Worm (Caenorhabditis elegans) whole organism, L4 larva: ENCODE results near the gene B0228.7.
A peak's percentile ranks its signal among the peaks of the same experiment; 100 is the strongest.

ENCODE experiments used
- F26F4.8 ChIP-seq: fragments of 200-800 bp; sonication (Bioruptor generic); conservative IDR thresholded peaks from 2 replicates; pipeline ENCODE4 v1.3.6; 2022; ENCODE audit warnings: missing genetic modification characterization, missing compliant biosample characterization
- F49E8.2 ChIP-seq: sonication (generic microtip); optimal IDR thresholded peaks from 2 replicates; lab custom pipeline; 2016; ENCODE audit warnings: missing compliant biosample characterization, mild to moderate bottlenecking, missing genetic modification characterization, borderline replicate concordance
- T20F7.1 ChIP-seq: fragments of 200-800 bp; sonication (Bioruptor generic); optimal IDR thresholded peaks from 2 replicates; lab custom pipeline; 2018; ENCODE audit warnings: mild to moderate bottlenecking, missing genetic modification characterization, missing compliant biosample characterization
- Y105C5A.15 ChIP-seq: fragments of 200-800 bp; sonication (Bioruptor generic); IDR thresholded peaks from 2 replicates; pipeline ENCODE4 v1.3.6; 2022; ENCODE audit warnings: missing genetic modification characterization, missing compliant biosample characterization
- Y5F2A.4 ChIP-seq: fragments of 200-800 bp; sonication (Bioruptor generic); optimal IDR thresholded peaks from 2 replicates; lab custom pipeline; 2018; ENCODE audit warnings: mild to moderate bottlenecking, missing genetic modification characterization, missing compliant biosample characterization
- ZK546.5 ChIP-seq, 2 experiments: sonication (generic microtip); optimal IDR thresholded peaks; 2 replicates each; lab custom pipeline; 2017; ENCODE audit warnings: missing biosample characterization in 2 of 2, missing genetic modification characterization in 2 of 2
- aha-1 ChIP-seq: fragments of 150-350 bp; peaks from one replicate; lab custom pipeline; 2014; ENCODE audit warnings: missing biosample characterization, missing genetic modification characterization
- aly-2 ChIP-seq: sonication (generic microtip); optimal IDR thresholded peaks from 2 replicates; lab custom pipeline; 2018; ENCODE audit warnings: missing biosample characterization, missing genetic modification characterization
- arid-1 ChIP-seq: fragments of 200-800 bp; sonication (Bioruptor generic); conservative IDR thresholded peaks from 2 replicates; pipeline ENCODE4 v1.3.6; 2022; ENCODE audit warnings: missing genetic modification reagents, missing genetic modification characterization, missing compliant biosample characterization
- attf-4 ChIP-seq: sonication (generic microtip); optimal IDR thresholded peaks from 3 replicates; lab custom pipeline; 2017; ENCODE audit warnings: missing biosample characterization, missing genetic modification characterization
- ceh-28 ChIP-seq: fragments of 150-350 bp; optimal IDR thresholded peaks from 2 replicates; lab custom pipeline; 2014; ENCODE audit warnings: missing biosample characterization, missing genetic modification reagents, missing genetic modification characterization
- ceh-32 ChIP-seq: sonication (generic microtip); optimal IDR thresholded peaks from 2 replicates; lab custom pipeline; 2016; ENCODE audit warnings: mild to moderate bottlenecking, missing genetic modification characterization, missing compliant biosample characterization; ENCODE audit not compliant: poor library complexity
- ceh-82 ChIP-seq: sonication (generic microtip); optimal IDR thresholded peaks from 2 replicates; lab custom pipeline; 2017; ENCODE audit warnings: missing biosample characterization, missing genetic modification characterization
- cey-2 ChIP-seq: sonication (generic microtip); optimal IDR thresholded peaks from 3 replicates; lab custom pipeline; 2017; ENCODE audit warnings: missing genetic modification characterization, mild to moderate bottlenecking, missing compliant biosample characterization, antibody characterized with exemption, borderline replicate concordance; ENCODE audit not compliant: insufficient read depth
- ctbp-1 ChIP-seq: fragments of 200-800 bp; sonication (Bioruptor generic); IDR thresholded peaks from 2 replicates; pipeline ENCODE4 v1.3.6; 2022; ENCODE audit warnings: missing genetic modification reagents, missing genetic modification characterization, missing compliant biosample characterization
- daf-16 ChIP-seq, 3 experiments: sonication (generic microtip); optimal IDR thresholded peaks; 2 replicates each; lab custom pipeline; 2016 to 2017; ENCODE audit warnings: missing genetic modification characterization in 3 of 3, missing genetic modification reagents in 3 of 3, mild to moderate bottlenecking in 2 of 3, missing compliant biosample characterization in 2 of 3, missing biosample characterization in 1 of 3, moderate library complexity in 1 of 3
- duxl-1 ChIP-seq: sonication (generic microtip); optimal IDR thresholded peaks from 2 replicates; lab custom pipeline; 2016; ENCODE audit warnings: mild to moderate bottlenecking, missing genetic modification characterization, moderate library complexity, missing compliant biosample characterization; ENCODE audit not compliant: poor library complexity
- dve-1 ChIP-seq: sonication (generic microtip); optimal IDR thresholded peaks from 2 replicates; lab custom pipeline; 2017; ENCODE audit warnings: antibody characterized with exemption, mild to moderate bottlenecking, missing genetic modification characterization, missing compliant biosample characterization; ENCODE audit not compliant: insufficient read depth
- fkh-10 ChIP-seq: fragments of 150-350 bp; optimal IDR thresholded peaks from 2 replicates; lab custom pipeline; 2014; ENCODE audit warnings: missing biosample characterization, missing genetic modification reagents, missing genetic modification characterization
- fos-1 ChIP-seq: fragments of 150-350 bp; optimal IDR thresholded peaks from 2 replicates; lab custom pipeline; 2014; ENCODE audit warnings: missing biosample characterization, missing genetic modification characterization
- jun-1 ChIP-seq: fragments of 150-350 bp; optimal IDR thresholded peaks from 2 replicates; lab custom pipeline; 2014; ENCODE audit warnings: missing biosample characterization, missing genetic modification reagents, missing genetic modification characterization
- lin-15B ChIP-seq: fragments of 150-350 bp; sonication (generic microtip); optimal IDR thresholded peaks from 3 replicates; lab custom pipeline; 2014; ENCODE audit warnings: missing biosample characterization, missing genetic modification characterization
- lin-38 ChIP-seq: fragments of 200-800 bp; sonication (Bioruptor generic); IDR thresholded peaks from 2 replicates; pipeline ENCODE4 v1.3.6; 2022; ENCODE audit warnings: missing genetic modification reagents, missing genetic modification characterization, missing compliant biosample characterization
- madf-9 ChIP-seq: fragments of 200-800 bp; sonication (Bioruptor generic); conservative IDR thresholded peaks from 2 replicates; pipeline ENCODE4 v1.3.6; 2022; ENCODE audit warnings: missing genetic modification reagents, missing genetic modification characterization, missing compliant biosample characterization
- mdl-1 ChIP-seq, 2 experiments: fragments of 150-350 bp in 1 of 2; sonication (generic microtip) in 1 of 2; optimal IDR thresholded peaks; 2 replicates each; lab custom pipeline; 2014 to 2017; ENCODE audit warnings: missing biosample characterization in 2 of 2, missing genetic modification characterization in 2 of 2
- mes-2 ChIP-seq: sonication (generic microtip); optimal IDR thresholded peaks from 2 replicates; lab custom pipeline; 2016; ENCODE audit warnings: missing genotype, mild to moderate bottlenecking, missing genetic modification characterization, missing compliant biosample characterization; ENCODE audit not compliant: poor library complexity, severe bottlenecking
- mxl-2 ChIP-seq: fragments of 200-800 bp; sonication (Bioruptor generic); conservative IDR thresholded peaks from 2 replicates; pipeline ENCODE4 v1.3.6; 2022; ENCODE audit warnings: missing genetic modification reagents, missing genetic modification characterization, missing compliant biosample characterization
- mxl-3 ChIP-seq: fragments of 200-800 bp; sonication (Bioruptor generic); optimal IDR thresholded peaks from 2 replicates; lab custom pipeline; 2018; ENCODE audit warnings: mild to moderate bottlenecking, missing genetic modification characterization, missing compliant biosample characterization
- nhr-11 ChIP-seq: fragments of 150-350 bp; optimal IDR thresholded peaks from 2 replicates; lab custom pipeline; 2014; ENCODE audit warnings: missing biosample characterization, missing genetic modification characterization
- nhr-28 ChIP-seq: fragments of 150-350 bp; optimal IDR thresholded peaks from 2 replicates; lab custom pipeline; 2014; ENCODE audit warnings: missing biosample characterization, missing genetic modification characterization
- nhr-41 ChIP-seq: fragments of 200-800 bp; sonication (Bioruptor generic); IDR thresholded peaks from 2 replicates; pipeline ENCODE4 v1.3.6; 2022; ENCODE audit warnings: missing genetic modification reagents, missing genetic modification characterization, missing compliant biosample characterization
- nhr-76 ChIP-seq: fragments of 150-350 bp; optimal IDR thresholded peaks from 2 replicates; lab custom pipeline; 2014; ENCODE audit warnings: missing biosample characterization, missing genetic modification characterization
- nhr-77 ChIP-seq: fragments of 150-350 bp; optimal IDR thresholded peaks from 2 replicates; lab custom pipeline; 2014; ENCODE audit warnings: missing biosample characterization, missing genetic modification characterization
- pha-4 ChIP-seq, 2 experiments: fragments of 150-350 bp in 1 of 2; fragments of 200-800 bp in 1 of 2; sonication (Bioruptor generic) in 1 of 2; IDR thresholded peaks in 1 of 2; optimal IDR thresholded peaks in 1 of 2; 2 replicates each; pipeline versions ENCODE4 v1.3.6 to Lab custom; 2014 to 2022; ENCODE audit warnings: missing genetic modification characterization in 2 of 2, missing genetic modification reagents in 2 of 2, missing biosample characterization in 1 of 2, missing compliant biosample characterization in 1 of 2
- php-3 ChIP-seq: fragments of 200-800 bp; sonication (Bioruptor generic); IDR thresholded peaks from 2 replicates; pipeline ENCODE4 v1.3.6; 2022; ENCODE audit warnings: missing genetic modification reagents, missing genetic modification characterization, missing compliant biosample characterization
- pqm-1 ChIP-seq: sonication (generic microtip); optimal IDR thresholded peaks from 2 replicates; lab custom pipeline; 2017; ENCODE audit warnings: missing biosample characterization, missing genetic modification characterization
- rbr-2 ChIP-seq: sonication (generic microtip); optimal IDR thresholded peaks from 2 replicates; lab custom pipeline; 2016; ENCODE audit warnings: missing genotype, missing genetic modification characterization, missing compliant biosample characterization
- saeg-2 ChIP-seq: fragments of 200-800 bp; sonication (Bioruptor generic); IDR thresholded peaks from 2 replicates; pipeline ENCODE4 v1.3.6; 2022; ENCODE audit warnings: missing genetic modification reagents, missing genetic modification characterization, missing compliant biosample characterization
- set-16 ChIP-seq: fragments of 200-800 bp; sonication (Bioruptor generic); IDR thresholded peaks from 2 replicates; pipeline ENCODE4 v1.3.6; 2022; ENCODE audit warnings: missing genetic modification reagents, missing genetic modification characterization, missing compliant biosample characterization
- snpc-1.2 ChIP-seq: fragments of 200-800 bp; sonication (Bioruptor generic); IDR thresholded peaks from 2 replicates; pipeline ENCODE4 v1.3.6; 2022; ENCODE audit warnings: missing genetic modification reagents, missing genetic modification characterization, missing compliant biosample characterization
- tag-97 ChIP-seq: fragments of 200-800 bp; sonication (Bioruptor generic); IDR thresholded peaks from 2 replicates; pipeline ENCODE4 v1.3.6; 2022; ENCODE audit warnings: missing genetic modification characterization, missing compliant biosample characterization
- tra-1 ChIP-seq: fragments of 200-800 bp; sonication (Bioruptor generic); IDR thresholded peaks from 2 replicates; pipeline ENCODE4 v1.3.6; 2022; ENCODE audit warnings: missing genetic modification reagents, missing genetic modification characterization, missing compliant biosample characterization
- unc-62 ChIP-seq, 3 experiments: fragments of 150-350 bp in 1 of 3; sonication (generic microtip); optimal IDR thresholded peaks in 2 of 3; peaks in 1 of 3; 1 replicate in 1 of 3; 2 replicates in 2 of 3; lab custom pipeline; 2014 to 2017; ENCODE audit warnings: missing biosample characterization in 3 of 3, missing genetic modification characterization in 3 of 3, missing genetic modification reagents in 3 of 3, missing genotype in 1 of 3
- vab-7 ChIP-seq: fragments of 200-800 bp; sonication (Bioruptor generic); IDR thresholded peaks from 2 replicates; pipeline ENCODE4 v1.3.6; 2022; ENCODE audit warnings: missing genetic modification reagents, missing genetic modification characterization, missing compliant biosample characterization
- zfp-2 ChIP-seq: sonication (generic microtip); optimal IDR thresholded peaks from 2 replicates; lab custom pipeline; 2016; ENCODE audit warnings: mild to moderate bottlenecking, missing genetic modification characterization, missing compliant biosample characterization
- zfp-3 ChIP-seq: fragments of 200-800 bp; sonication (Bioruptor generic); conservative IDR thresholded peaks from 2 replicates; pipeline ENCODE4 v1.3.6; 2022; ENCODE audit warnings: missing genetic modification reagents, missing genetic modification characterization, missing compliant biosample characterization
- zip-11 ChIP-seq: fragments of 200-800 bp; sonication (Bioruptor generic); IDR thresholded peaks from 2 replicates; pipeline ENCODE4 v1.3.6; 2022; ENCODE audit warnings: missing genetic modification characterization, missing compliant biosample characterization

The B0228.7 gene

ce11 chrII:7778273-7778672 is 19.4 kb upstream of the B0228.7 start:
- TF ChIP-seq dve-1 (tag; lab: Kevin White, UChicago) = peak; percentile 22
- no peak for TF ChIP-seq daf-16 (GFP tag; optimal IDR thresholded peaks at IDR 0.05; lab: Kevin White, UChicago)
- peak; percentile 97 for TF ChIP-seq daf-16 (tag; optimal IDR thresholded peaks at IDR 0.05; lab: Kevin White, UChicago)
- TF ChIP-seq snpc-1.2 (GFP tag; lab: Robert Waterston, UW) = no peak
- peak; percentile 34 for TF ChIP-seq aha-1 (tag; lab: Kevin White, UChicago)
- TF ChIP-seq nhr-77 = no peak
- TF ChIP-seq madf-9 (GFP tag; lab: Robert Waterston, UW) = no peak

- TF ChIP-seq nhr-41 (GFP tag; lab: Robert Waterston, UW) (peak; percentile 90), lin-38 (peak; percentile 24; the same call in 1 of the 2 replicates), nhr-28 (peak; percentile 62), unc-62 (GFP tag; optimal IDR thresholded peaks at IDR 0.05 in 1 of 2; lab: Kevin White, UChicago) (no peak), unc-62 (tag; optimal IDR thresholded peaks at IDR 0.05; lab: Kevin White, UChicago) (no peak), attf-4 (tag; lab: Kevin White, UChicago) (no peak), mes-2 (tag; lab: Kevin White, UChicago) (peak; percentile 17), F26F4.8 (GFP tag; lab: Robert Waterston, UW) (no peak), zip-11 (no peak), Y105C5A.15 (GFP tag; lab: Robert Waterston, UW) (no peak), arid-1 (GFP tag; lab: Robert Waterston, UW) (no peak), ceh-32 (tag; lab: Kevin White, UChicago) (no peak), mxl-3 (GFP tag; lab: Kevin White, UChicago) (no peak), rbr-2 (tag; lab: Kevin White, UChicago) (no peak), tra-1 (GFP tag; lab: Robert Waterston, UW) (peak; percentile 87), mxl-2 (GFP tag; lab: Robert Waterston, UW) (no peak), set-16 (GFP tag; lab: Robert Waterston, UW) (no peak), F49E8.2 (tag; lab: Kevin White, UChicago) (no peak), ceh-28 (tag; lab: Kevin White, UChicago) (no peak), tag-97 (GFP tag; lab: Robert Waterston, UW) (no peak), pha-4 (GFP tag; IDR thresholded peaks at IDR 0.05; lab: Robert Waterston, UW) (peak; percentile 46; the same call in 1 of the 2 replicates), pha-4 (tag; optimal IDR thresholded peaks at IDR 0.05; lab: Kevin White, UChicago) (no peak), fos-1 (tag; lab: Kevin White, UChicago) (no peak), fkh-10 (GFP tag; lab: Kevin White, UChicago) (no peak), nhr-76 (no peak), ctbp-1 (no peak), aly-2 (tag; lab: Kevin White, UChicago) (no peak), duxl-1 (no peak), Y5F2A.4 (no peak), php-3 (GFP tag; lab: Robert Waterston, UW) (no peak), pqm-1 (peak; percentile 83), nhr-11 (no peak), cey-2 (tag; lab: Kevin White, UChicago) (peak; percentile 18), mdl-1 (tag; optimal IDR thresholded peaks at IDR 0.05; lab: Kevin White, UChicago) (peak in 1 of 2 experiments; percentile 26), zfp-2 (tag; lab: Kevin White, UChicago) (no peak), ZK546.5 (tag; optimal IDR thresholded peaks at IDR 0.05; lab: Kevin White, UChicago) (no peak), ceh-82 (tag; lab: Kevin White, UChicago) (no peak), T20F7.1 (GFP tag; lab: Kevin White, UChicago) (peak; percentile 15), vab-7 (no peak), saeg-2 (no peak), zfp-3 (no peak), jun-1 (tag; lab: Kevin White, UChicago) (no peak), lin-15B (tag; lab: Kevin White, UChicago) (no peak)
Measured at ce11 chrII:7777320-7777978, 18.6 kb upstream of the B0228.7 start, which contains the start of gene mthf-1. Gene mthf-1 (minus strand): TSS chrII:7777823.
